Fruit fly (Drosophila melanogaster): ENCODE results near the gene miple1.

miple1 gene

dm6 chr3L:267083-267482 lies at the start of gene miple1:
TSS of gene miple1 (plus strand) at chr3L:267299.
- TF ChIP-seq dl (GFP tag; optimal IDR thresholded peaks at IDR 0.05; ENCODE audit: insufficient read depth in 1 of 2, partially characterized antibody in 2 of 2), result no peak
- no peak for TF ChIP-seq CrebA (GFP tag; optimal IDR thresholded peaks at IDR 0.05; ENCODE audit: borderline replicate concordance)
- TF ChIP-seq rgr (GFP tag; optimal IDR thresholded peaks at IDR 0.05), result no peak
- no peak for TF ChIP-seq br (GFP tag; optimal IDR thresholded peaks at IDR 0.05)
- TF ChIP-seq N (GFP tag; optimal IDR thresholded peaks at IDR 0.05), result no peak
- TF ChIP-seq foxo (GFP tag; optimal IDR thresholded peaks at IDR 0.05), result no peak
- TF ChIP-seq Sp1 (GFP tag; optimal IDR thresholded peaks at IDR 0.05), result no peak
- TF ChIP-seq h (GFP tag; optimal IDR thresholded peaks at IDR 0.05), result no peak
- no peak for TF ChIP-seq lola (GFP tag; optimal IDR thresholded peaks at IDR 0.05)
- TF ChIP-seq woc (GFP tag; optimal IDR thresholded peaks at IDR 0.05), result no peak
- no peak for TF ChIP-seq dmrt93B (GFP tag; optimal IDR thresholded peaks at IDR 0.05)
- no peak for TF ChIP-seq pan (optimal IDR thresholded peaks at IDR 0.05)
- TF ChIP-seq psq (GFP tag; optimal IDR thresholded peaks at IDR 0.05), result no peak
- TF ChIP-seq ey (GFP tag; optimal IDR thresholded peaks at IDR 0.05), result no peak

dm6 chr3L:217480-218118 lies 49.5 kb upstream of the miple1 start, which contains the start of gene CG13877:
TSS of gene CG13877 (plus strand) at chr3L:218068.
- TF ChIP-seq tai (GFP tag; optimal IDR thresholded peaks at IDR 0.05) (no peak), Rel (GFP tag; optimal IDR thresholded peaks at IDR 0.05) (no peak), Rel (tag; optimal IDR thresholded peaks at IDR 0.05) (no peak), Jra (GFP tag; optimal IDR thresholded peaks at IDR 0.05) (no peak), psq (GFP tag; optimal IDR thresholded peaks at IDR 0.05) (no peak), jim (GFP tag; optimal IDR thresholded peaks at IDR 0.05) (no peak), dmrt93B (GFP tag; optimal IDR thresholded peaks at IDR 0.05) (no peak), h (GFP tag; optimal IDR thresholded peaks at IDR 0.05) (no peak), sv (GFP tag; optimal IDR thresholded peaks at IDR 0.05) (no peak), Myc (optimal IDR thresholded peaks at IDR 0.05) (no peak), brk (GFP tag; optimal IDR thresholded peaks at IDR 0.05) (no peak), pan (optimal IDR thresholded peaks at IDR 0.05) (no peak), Dif (GFP tag; optimal IDR thresholded peaks at IDR 0.05; ENCODE audit: partially characterized antibody) (no peak), Hr83 (GFP tag; optimal IDR thresholded peaks at IDR 0.05; ENCODE audit: poor library complexity, severe bottlenecking) (no peak), usp (GFP tag; optimal IDR thresholded peaks at IDR 0.05) (no peak), br (GFP tag; optimal IDR thresholded peaks at IDR 0.05) (no peak)

- TF ChIP-seq foxo (GFP tag; optimal IDR thresholded peaks at IDR 0.05) (peak in 1 of 2 experiments; percentile 81), CrebA (GFP tag; optimal IDR thresholded peaks at IDR 0.05; ENCODE audit: borderline replicate concordance) (no peak), Hr83 (GFP tag; optimal IDR thresholded peaks at IDR 0.05; ENCODE audit: poor library complexity, severe bottlenecking) (peak; percentile 63), Sp1 (GFP tag; optimal IDR thresholded peaks at IDR 0.05) (peak; percentile 61), Dfd (GFP tag; optimal IDR thresholded peaks at IDR 0.05) (no peak), psq (GFP tag; optimal IDR thresholded peaks at IDR 0.05) (peak; percentile 53), Rel (GFP tag; optimal IDR thresholded peaks at IDR 0.05) (peak; percentile 3), Rel (tag; optimal IDR thresholded peaks at IDR 0.05) (no peak), CG9705 (GFP tag; optimal IDR thresholded peaks at IDR 0.05) (peak; percentile 67), HLH106 (tag; optimal IDR thresholded peaks at IDR 0.05) (peak; percentile 85), Mio (GFP tag; optimal IDR thresholded peaks at IDR 0.05) (no peak), ey (GFP tag; optimal IDR thresholded peaks at IDR 0.05) (peak; percentile 77), rgr (GFP tag; optimal IDR thresholded peaks at IDR 0.05) (peak; percentile 58), fru (GFP tag; optimal IDR thresholded peaks at IDR 0.05) (peak; percentile 74), br (GFP tag; optimal IDR thresholded peaks at IDR 0.05) (peak; percentile 68), dmrt93B (GFP tag; optimal IDR thresholded peaks at IDR 0.05) (peak; percentile 73), woc (GFP tag; optimal IDR thresholded peaks at IDR 0.05) (peak; percentile 37), Hnf4 (GFP tag; optimal IDR thresholded peaks at IDR 0.05) (peak; percentile 4), Hr78 (GFP tag; optimal IDR thresholded peaks at IDR 0.05) (no peak), sv (GFP tag; optimal IDR thresholded peaks at IDR 0.05) (peak; percentile 82), sage (GFP tag; optimal IDR thresholded peaks at IDR 0.05) (peak; percentile 44), h (GFP tag; optimal IDR thresholded peaks at IDR 0.05) (peak; percentile 73), usp (GFP tag; optimal IDR thresholded peaks at IDR 0.05) (no peak), jim (GFP tag; optimal IDR thresholded peaks at IDR 0.05) (peak; percentile 17), OdsH (GFP tag; optimal IDR thresholded peaks at IDR 0.05) (peak; percentile 60)
These were observed 43.8 kb upstream of the miple1 start, which contains the start of the genes pyx and CG33229 for dm6 chr3L:223019-223902. TSS of gene pyx (minus strand) at chr3L:223069. TSS of gene CG33229 (plus strand) at chr3L:223852.

Measured in whole organism, wandering third instar larva.